Fruit fly (Drosophila melanogaster): ENCODE measurements around the gene CG5854.

Gene CG5854

DNA sequence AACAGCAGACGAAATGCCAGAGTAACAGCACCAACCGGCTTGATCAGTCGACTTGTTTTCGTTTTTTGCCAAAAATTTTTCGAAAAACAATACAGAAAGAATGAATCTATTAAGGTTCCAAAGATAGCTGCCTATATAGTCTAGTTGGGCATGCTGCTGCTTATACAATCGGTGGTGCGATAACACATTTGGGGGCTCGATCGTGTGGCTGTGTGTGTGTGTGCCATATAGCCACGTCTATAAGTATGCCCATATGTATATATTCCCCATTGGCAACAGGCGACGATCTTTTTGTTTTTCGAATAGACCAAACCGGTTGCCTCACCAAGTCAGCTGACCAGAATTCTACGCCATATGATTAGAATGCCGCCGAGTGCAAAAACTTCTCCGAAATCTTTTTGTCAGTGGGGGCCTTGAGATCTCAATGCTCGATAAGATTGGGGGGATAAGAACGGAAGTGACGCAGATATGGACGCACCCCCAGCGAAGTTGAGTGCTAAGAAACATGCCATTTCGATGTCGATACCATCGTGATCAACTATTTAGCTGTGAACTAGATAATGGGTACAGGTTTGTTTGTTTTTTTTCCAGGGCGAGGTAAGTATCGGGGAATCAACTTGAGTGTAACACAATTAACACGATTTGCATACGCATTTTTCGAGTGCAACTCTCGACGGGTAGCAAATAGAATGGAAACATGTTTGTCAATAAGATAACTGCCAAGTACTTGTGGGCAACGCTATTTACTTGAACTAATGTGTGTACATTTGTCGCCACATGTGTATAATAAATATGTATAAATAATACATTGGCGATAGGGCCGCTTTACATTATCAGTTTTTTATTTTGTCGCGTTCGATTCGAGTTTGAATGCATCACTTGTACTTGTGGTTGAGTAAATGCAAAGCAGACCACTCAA is 6.5 kb downstream of the CG5854 start (continued):
- TF ChIP-seq CG32532 (GFP tag; IDR thresholded peaks at IDR 0.05) (no peak; the same call in 1 of the 2 replicates), CG7963 (GFP tag; IDR thresholded peaks at IDR 0.05; ENCODE audit: partially characterized antibody) (no peak), CG16815 (GFP tag; optimal IDR thresholded peaks at IDR 0.05) (peak; percentile 28), Poxn (GFP tag; IDR thresholded peaks at IDR 0.05) (no peak), GATAe (GFP tag; conservative IDR thresholded peaks at IDR 0.05) (no peak), CG17186 (GFP tag; optimal IDR thresholded peaks at IDR 0.05) (peak; percentile 39), Oaz (GFP tag; IDR thresholded peaks at IDR 0.05) (no peak), CG34376 (GFP tag; optimal IDR thresholded peaks at IDR 0.05) (peak; percentile 72), CG17385 (GFP tag; optimal IDR thresholded peaks at IDR 0.05) (peak; percentile 79), H2.0 (GFP tag; IDR thresholded peaks at IDR 0.05) (peak; percentile 62), lbe (GFP tag; optimal IDR thresholded peaks at IDR 0.05) (no peak), lilli (GFP tag; optimal IDR thresholded peaks at IDR 0.05) (peak; percentile 52), pum (GFP tag; optimal IDR thresholded peaks at IDR 0.05) (peak; percentile 47), Dfd (GFP tag; optimal IDR thresholded peaks at IDR 0.05) (no peak), Lpt (GFP tag; optimal IDR thresholded peaks at IDR 0.05) (no peak), gem (tag; optimal IDR thresholded peaks at IDR 0.05) (peak; percentile 84), unc-4 (GFP tag; IDR thresholded peaks at IDR 0.05; ENCODE audit: partially characterized antibody) (no peak), mld (GFP tag; IDR thresholded peaks at IDR 0.05; ENCODE audit: partially characterized antibody) (no peak), zf30C (GFP tag; optimal IDR thresholded peaks at IDR 0.05) (peak; percentile 10), CG32772 (GFP tag; IDR thresholded peaks at IDR 0.05) (peak; percentile 47; the same call in 1 of the 2 replicates), en (GFP tag; optimal IDR thresholded peaks at IDR 0.05) (peak; percentile 42), YL-1 (GFP tag; optimal IDR thresholded peaks at IDR 0.05) (peak; percentile 82), CG18476 (GFP tag; optimal IDR thresholded peaks at IDR 0.05) (peak; percentile 85), CG13624 (GFP tag; optimal IDR thresholded peaks at IDR 0.05) (peak; percentile 27), nerfin-2 (GFP tag; IDR thresholded peaks at IDR 0.05; ENCODE audit: partially characterized antibody) (no peak), CG12219 (GFP tag; optimal IDR thresholded peaks at IDR 0.05) (peak; percentile 81), CG16813 (GFP tag; IDR thresholded peaks at IDR 0.05; ENCODE audit: partially characterized antibody) (no peak), vvl (GFP tag; IDR thresholded peaks at IDR 0.05) (peak; percentile 72), HLH3B (GFP tag; IDR thresholded peaks at IDR 0.05) (peak; percentile 78; the same call in 1 of the 2 replicates), bab2 (GFP tag; optimal IDR thresholded peaks at IDR 0.05) (peak; percentile 84), Ets65A (GFP tag) (peak; percentile 71), Atf6 (GFP tag; IDR thresholded peaks at IDR 0.05) (peak; percentile 78), row (GFP tag; IDR thresholded peaks at IDR 0.05) (no peak), luna (GFP tag; optimal IDR thresholded peaks at IDR 0.05) (no peak), gt (GFP tag; IDR thresholded peaks at IDR 0.05) (0 out of 2 replicates have a peak, but pooled peaks have one; percentile 7), CG18619 (GFP tag; optimal IDR thresholded peaks at IDR 0.05) (peak; percentile 88), Xrp1 (GFP tag; IDR thresholded peaks at IDR 0.05) (peak; percentile 95), CG3163 (GFP tag; optimal IDR thresholded peaks at IDR 0.05) (peak; percentile 34), hkb (optimal IDR thresholded peaks at IDR 0.05) (no peak), hkb (GFP tag; IDR thresholded peaks at IDR 0.05) (peak; percentile 89), kah (GFP tag; optimal IDR thresholded peaks at IDR 0.05) (peak; percentile 57), CkIIα-i1 (GFP tag; IDR thresholded peaks at IDR 0.05) (peak; percentile 35; the same call in 1 of the 2 replicates), CG33213 (GFP tag; optimal IDR thresholded peaks at IDR 0.05) (peak; percentile 66), ato (GFP tag; IDR thresholded peaks at IDR 0.05; ENCODE audit: partially characterized antibody) (no peak), D19A (tag; optimal IDR thresholded peaks at IDR 0.05) (peak; percentile 64), Mes4 (GFP tag; optimal IDR thresholded peaks at IDR 0.05) (peak; percentile 66), Ravus (GFP tag; IDR thresholded peaks at IDR 0.05) (no peak; the same call in 1 of the 2 replicates), pho (GFP tag; optimal IDR thresholded peaks at IDR 0.05) (peak; percentile 9), tgo (GFP tag; IDR thresholded peaks at IDR 0.05) (peak; percentile 49; the same call in 2 of the 3 replicates), emc (GFP tag; optimal IDR thresholded peaks at IDR 0.05) (no peak)
